Fruit fly (Drosophila melanogaster) whole organism, prepupa: Measurements from ENCODE around the gene GABA-B-R3.

ENCODE experiments used
- Blimp-1 ChIP-seq: fragments of 200-800 bp; sonication (Bioruptor generic); optimal IDR thresholded peaks from 3 replicates; lab custom pipeline; 2017; ENCODE audit warnings: missing biosample characterization, missing genetic modification characterization, mild to moderate bottlenecking, moderate library complexity, missing genetic modification reagents
- CG10631 ChIP-seq: fragments of 200-800 bp; sonication (Bioruptor generic); optimal IDR thresholded peaks from 2 replicates; lab custom pipeline; 2016; ENCODE audit warnings: missing biosample characterization, missing genetic modification characterization
- CG10669 ChIP-seq: fragments of 200-800 bp; sonication (Bioruptor generic); optimal IDR thresholded peaks from 3 replicates; lab custom pipeline; 2018; ENCODE audit warnings: missing biosample characterization, mild to moderate bottlenecking, missing genetic modification characterization, moderate library complexity
- CG11294 ChIP-seq: fragments of 200-800 bp; sonication (Bioruptor generic); IDR thresholded peaks from 2 replicates; pipeline ENCODE4 v1.3.6; 2022; ENCODE audit warnings: missing biosample characterization, missing genetic modification characterization
- CG11762 ChIP-seq: fragments of 200-800 bp; sonication (Bioruptor generic); optimal IDR thresholded peaks from 3 replicates; lab custom pipeline; 2016; ENCODE audit warnings: missing biosample characterization, missing genetic modification characterization; ENCODE audit not compliant: insufficient read depth
- CG11902 ChIP-seq: fragments of 200-800 bp; sonication (Bioruptor generic); optimal IDR thresholded peaks from 3 replicates; lab custom pipeline; 2016; ENCODE audit warnings: missing biosample characterization, missing genetic modification characterization
- CG15336 ChIP-seq: fragments of 200-800 bp; sonication (Bioruptor generic); IDR thresholded peaks from 2 replicates; pipeline ENCODE4 v1.3.6; 2022; ENCODE audit warnings: missing biosample characterization, missing genetic modification characterization
- CG16779 ChIP-seq: fragments of 200-800 bp; sonication (Bioruptor generic); optimal IDR thresholded peaks from 3 replicates; lab custom pipeline; 2017; ENCODE audit warnings: missing biosample characterization, mild to moderate bottlenecking, missing genetic modification characterization
- CG3032 ChIP-seq: fragments of 200-800 bp; optimal IDR thresholded peaks from 2 replicates; lab custom pipeline; 2019; ENCODE audit warnings: missing biosample characterization, mild to moderate bottlenecking, missing genetic modification characterization, moderate library complexity
- CG31627 ChIP-seq: fragments of 200-800 bp; sonication (Bioruptor generic); optimal IDR thresholded peaks from 3 replicates; lab custom pipeline; 2016; ENCODE audit warnings: missing biosample characterization, missing genetic modification characterization
- CG32006 ChIP-seq: fragments of 200-800 bp; sonication (Bioruptor generic); optimal IDR thresholded peaks from 3 replicates; lab custom pipeline; 2017; ENCODE audit warnings: missing biosample characterization, mild to moderate bottlenecking, missing genetic modification characterization
- CG34406 ChIP-seq: fragments of 200-800 bp; sonication (Bioruptor generic); optimal IDR thresholded peaks from 3 replicates; lab custom pipeline; 2016; ENCODE audit warnings: missing biosample characterization, missing genetic modification characterization
- CG3919 ChIP-seq: fragments of 200-800 bp; sonication (Bioruptor generic); optimal IDR thresholded peaks from 3 replicates; lab custom pipeline; 2016; ENCODE audit warnings: missing biosample characterization, missing genetic modification characterization
- CG4318 ChIP-seq: fragments of 200-800 bp; sonication (Bioruptor generic); optimal IDR thresholded peaks from 3 replicates; lab custom pipeline; 2017; ENCODE audit warnings: missing biosample characterization, mild to moderate bottlenecking, missing genetic modification characterization
- CG6163 ChIP-seq: fragments of 200-800 bp; sonication (Bioruptor generic); IDR thresholded peaks from 3 replicates; pipeline ENCODE4 v1.3.6; 2022; ENCODE audit warnings: missing biosample characterization, missing genetic modification characterization
- CG6276 ChIP-seq: fragments of 200-800 bp; sonication (Bioruptor generic); optimal IDR thresholded peaks from 2 replicates; lab custom pipeline; 2017; ENCODE audit warnings: missing biosample characterization, mild to moderate bottlenecking, missing genetic modification characterization
- CG6792 ChIP-seq: fragments of 200-800 bp; sonication (Bioruptor generic); optimal IDR thresholded peaks from 3 replicates; lab custom pipeline; 2016; ENCODE audit warnings: missing biosample characterization, missing genetic modification characterization
- CG6808 ChIP-seq: fragments of 200-800 bp; sonication (Bioruptor generic); optimal IDR thresholded peaks from 3 replicates; lab custom pipeline; 2017; ENCODE audit warnings: missing biosample characterization, missing genetic modification characterization, mild to moderate bottlenecking, moderate library complexity, missing genetic modification reagents
- CG6854 ChIP-seq: fragments of 200-800 bp; sonication (Bioruptor generic); optimal IDR thresholded peaks from 2 replicates; lab custom pipeline; 2017; ENCODE audit warnings: missing biosample characterization, mild to moderate bottlenecking, missing genetic modification characterization
- CG7368 ChIP-seq: fragments of 200-800 bp; sonication (Bioruptor generic); optimal IDR thresholded peaks from 3 replicates; lab custom pipeline; 2016; ENCODE audit warnings: missing biosample characterization, missing genetic modification characterization
- CG8119 ChIP-seq: fragments of 200-800 bp; sonication (Bioruptor generic); IDR thresholded peaks from 3 replicates; pipeline ENCODE4 v1.3.6; 2022; ENCODE audit warnings: missing biosample characterization, missing genetic modification characterization
- CG8319 ChIP-seq: fragments of 200-800 bp; sonication (Bioruptor generic); optimal IDR thresholded peaks from 3 replicates; lab custom pipeline; 2016; ENCODE audit warnings: missing biosample characterization, missing genetic modification characterization
- CG8632 ChIP-seq: fragments of 200-800 bp; sonication (Bioruptor generic); optimal IDR thresholded peaks from 3 replicates; lab custom pipeline; 2016; ENCODE audit warnings: missing biosample characterization, missing genetic modification characterization
- CG9139 ChIP-seq: fragments of 200-800 bp; sonication (Bioruptor generic); optimal IDR thresholded peaks from 3 replicates; lab custom pipeline; 2017; ENCODE audit warnings: missing biosample characterization, mild to moderate bottlenecking, missing genetic modification characterization
- Eip75B ChIP-seq: fragments of 200-800 bp; sonication (Bioruptor generic); optimal IDR thresholded peaks from 3 replicates; lab custom pipeline; 2016; ENCODE audit warnings: missing biosample characterization, missing genetic modification characterization
- Eip78C ChIP-seq: fragments of 200-800 bp; sonication (Bioruptor generic); peaks from one replicate; lab custom pipeline; 2016; ENCODE audit warnings: missing biosample characterization, missing genetic modification characterization
- Eip93F ChIP-seq: fragments of 200-800 bp; sonication (Bioruptor generic); optimal IDR thresholded peaks from 2 replicates; lab custom pipeline; 2016; ENCODE audit warnings: missing biosample characterization, mild to moderate bottlenecking, missing genetic modification characterization
- Ets21C ChIP-seq: fragments of 200-800 bp; sonication (Bioruptor generic); optimal IDR thresholded peaks from 3 replicates; lab custom pipeline; 2016; ENCODE audit warnings: missing biosample characterization, missing genetic modification characterization
- Ets96B ChIP-seq: fragments of 200-800 bp; optimal IDR thresholded peaks from 2 replicates; lab custom pipeline; 2019; ENCODE audit warnings: missing biosample characterization, mild to moderate bottlenecking, missing genetic modification characterization, moderate library complexity
- Gug ChIP-seq: fragments of 200-800 bp; sonication (Bioruptor generic); IDR thresholded peaks from 2 replicates; pipeline ENCODE4 v1.3.6; 2022; ENCODE audit warnings: missing biosample characterization, missing genetic modification characterization
- Hr38 ChIP-seq: sonication (Bioruptor generic); optimal IDR thresholded peaks from 2 replicates; lab custom pipeline; 2016; ENCODE audit warnings: missing biosample characterization, missing genetic modification characterization
- Hr39 ChIP-seq: fragments of 200-800 bp; sonication (Bioruptor generic); optimal IDR thresholded peaks from 2 replicates; lab custom pipeline; 2016; ENCODE audit warnings: missing biosample characterization, missing genetic modification characterization
- Hr4 ChIP-seq: fragments of 200-800 bp; sonication (Bioruptor generic); optimal IDR thresholded peaks from 3 replicates; lab custom pipeline; 2016; ENCODE audit warnings: missing biosample characterization, missing genetic modification characterization
- Lpt ChIP-seq: fragments of 200-800 bp; sonication (Bioruptor generic); optimal IDR thresholded peaks from 3 replicates; lab custom pipeline; 2016; ENCODE audit warnings: missing biosample characterization, missing genetic modification characterization
- Met ChIP-seq: fragments of 200-800 bp; sonication (Bioruptor generic); optimal IDR thresholded peaks from 3 replicates; lab custom pipeline; 2016; ENCODE audit warnings: missing biosample characterization, missing genetic modification characterization
- Smox ChIP-seq: fragments of 200-800 bp; sonication (Bioruptor generic); optimal IDR thresholded peaks from 3 replicates; lab custom pipeline; 2016; ENCODE audit warnings: missing biosample characterization, missing genetic modification characterization
- Sox102F ChIP-seq: fragments of 200-800 bp; sonication (Bioruptor generic); optimal IDR thresholded peaks from 2 replicates; lab custom pipeline; 2016; ENCODE audit warnings: missing biosample characterization, mild to moderate bottlenecking, missing genetic modification characterization
- Sox14 ChIP-seq: fragments of 200-800 bp; sonication (Bioruptor generic); optimal IDR thresholded peaks from 3 replicates; lab custom pipeline; 2016; ENCODE audit warnings: missing biosample characterization, missing genetic modification characterization
- achi ChIP-seq: fragments of 200-800 bp; sonication (Bioruptor generic); optimal IDR thresholded peaks from 3 replicates; lab custom pipeline; 2016; ENCODE audit warnings: missing biosample characterization, missing genetic modification characterization
- acj6 ChIP-seq: fragments of 200-800 bp; sonication (Bioruptor generic); optimal IDR thresholded peaks from 3 replicates; lab custom pipeline; 2016; ENCODE audit warnings: missing biosample characterization, missing genetic modification characterization
- dac ChIP-seq: fragments of 200-800 bp; sonication (Bioruptor generic); optimal IDR thresholded peaks from 2 replicates; lab custom pipeline; 2017; ENCODE audit warnings: missing biosample characterization, mild to moderate bottlenecking, missing genetic modification characterization
- eg ChIP-seq: fragments of 200-800 bp; sonication (Bioruptor generic); IDR thresholded peaks from 3 replicates; pipeline ENCODE4 v1.3.6; 2022; ENCODE audit warnings: missing biosample characterization, missing genetic modification characterization
- esn ChIP-seq: fragments of 200-800 bp; sonication (Bioruptor generic); optimal IDR thresholded peaks from 2 replicates; lab custom pipeline; 2016; ENCODE audit warnings: missing biosample characterization, mild to moderate bottlenecking, missing genetic modification characterization, moderate library complexity
- fd59A ChIP-seq: fragments of 200-800 bp; sonication (Bioruptor generic); optimal IDR thresholded peaks from 2 replicates; lab custom pipeline; 2017; ENCODE audit warnings: missing biosample characterization, mild to moderate bottlenecking, missing genetic modification characterization, missing genetic modification reagents
- lz ChIP-seq: fragments of 200-800 bp; sonication (Bioruptor generic); optimal IDR thresholded peaks from 3 replicates; lab custom pipeline; 2016; ENCODE audit warnings: missing biosample characterization, missing genetic modification characterization
- salr ChIP-seq, 2 experiments: fragments of 200-800 bp; sonication (Bioruptor generic); optimal IDR thresholded peaks; 3 replicates each; lab custom pipeline; 2016 to 2018; ENCODE audit warnings: missing biosample characterization in 2 of 2, missing genetic modification characterization in 2 of 2, mild to moderate bottlenecking in 1 of 2
- spab ChIP-seq: fragments of 200-800 bp; sonication (Bioruptor generic); optimal IDR thresholded peaks from 2 replicates; lab custom pipeline; 2017; ENCODE audit warnings: missing biosample characterization, mild to moderate bottlenecking, missing genetic modification characterization, missing genetic modification reagents
- ss ChIP-seq, 2 experiments: fragments of 200-800 bp; sonication (Bioruptor generic); optimal IDR thresholded peaks; 2 replicates in 1 of 2; 3 replicates in 1 of 2; lab custom pipeline; 2017 to 2018; ENCODE audit warnings: mild to moderate bottlenecking in 2 of 2, missing biosample characterization in 2 of 2, missing genetic modification characterization in 2 of 2, moderate library complexity in 1 of 2
- svp ChIP-seq: fragments of 200-800 bp; sonication (Bioruptor generic); peaks from one replicate; lab custom pipeline; 2016; ENCODE audit warnings: missing biosample characterization, missing genetic modification characterization

The GABA-B-R3 gene

DNA sequence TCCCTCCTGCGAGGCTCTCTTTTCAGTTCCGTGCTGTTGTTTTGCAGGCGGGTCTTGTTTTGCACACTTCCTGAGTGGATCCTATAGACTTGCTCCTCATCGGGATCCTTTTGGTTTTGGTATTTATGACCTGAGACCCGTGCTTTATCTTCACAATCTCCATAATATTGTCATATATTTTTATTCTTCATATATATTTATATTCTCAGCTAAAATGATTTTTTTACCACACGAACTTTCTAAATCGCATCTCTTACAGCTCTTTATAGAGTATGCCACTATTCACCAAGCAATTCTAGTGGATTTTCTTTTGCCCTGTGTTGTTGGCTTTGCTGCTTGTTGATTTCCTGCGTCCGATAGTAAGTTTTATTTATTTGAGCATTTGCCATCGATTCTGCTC, 32.0 kb upstream of the GABA-B-R3 start:
- TF ChIP-seq Smox (GFP tag; lab: Kevin White, UChicago) (no peak), Ets96B (tag; lab: Kevin White, UChicago) (peak; percentile 52), spab (GFP tag; lab: Kevin White, UChicago) (peak; percentile 33), CG32006 (GFP tag; lab: Kevin White, UChicago) (peak; percentile 31), svp (GFP tag; lab: Kevin White, UChicago) (peak; percentile 59), Sox102F (GFP tag; lab: Kevin White, UChicago) (no peak), CG10631 (GFP tag; lab: Kevin White, UChicago) (no peak), dac (GFP tag; lab: Kevin White, UChicago) (no peak), Met (peak; percentile 9), CG6276 (GFP tag; lab: Kevin White, UChicago) (no peak), CG11902 (GFP tag; lab: Kevin White, UChicago) (no peak), Hr39 (no peak), Ets21C (GFP tag; lab: Kevin White, UChicago) (no peak), esn (GFP tag; lab: Kevin White, UChicago) (no peak), CG4318 (GFP tag; lab: Kevin White, UChicago) (no peak), CG34406 (peak; percentile 28), achi (GFP tag; lab: Kevin White, UChicago) (peak; percentile 24), CG31627 (GFP tag; lab: Kevin White, UChicago) (no peak), Eip78C (peak; percentile 73), salr (GFP tag; optimal IDR thresholded peaks at IDR 0.05; lab: Kevin White, UChicago) (peak in 1 of 2 experiments; percentile 38), CG8119 (no peak), CG7368 (GFP tag; lab: Kevin White, UChicago) (no peak), CG10669 (GFP tag; lab: Kevin White, UChicago) (peak; percentile 36), CG6163 (GFP tag; lab: Robert Waterston, UW) (peak; percentile 37; the same call in 1 of the 3 replicates), ss (GFP tag; optimal IDR thresholded peaks at IDR 0.05; lab: Kevin White, UChicago) (peak; percentile 41 to 65), eg (GFP tag; lab: Robert Waterston, UW) (0 out of 3 replicates have a peak, but pooled peaks have one; percentile 10), Eip75B (GFP tag; lab: Kevin White, UChicago) (peak; percentile 2), Eip93F (GFP tag; lab: Kevin White, UChicago) (no peak), CG6808 (GFP tag; lab: Kevin White, UChicago) (peak; percentile 40), CG6792 (GFP tag; lab: Kevin White, UChicago) (peak; percentile 12), CG8632 (GFP tag; lab: Kevin White, UChicago) (peak; percentile 43), CG8319 (GFP tag; lab: Kevin White, UChicago) (no peak), CG15336 (GFP tag; lab: Robert Waterston, UW) (no peak), CG6854 (GFP tag; lab: Kevin White, UChicago) (no peak), CG3919 (GFP tag; lab: Kevin White, UChicago) (peak; percentile 50), acj6 (GFP tag; lab: Kevin White, UChicago) (peak; percentile 37), lz (GFP tag; lab: Kevin White, UChicago) (no peak), CG9139 (GFP tag; lab: Kevin White, UChicago) (no peak), CG3032 (peak; percentile 57)
- TF ChIP-seq, all 60 proteins: peak for 20

DNA sequence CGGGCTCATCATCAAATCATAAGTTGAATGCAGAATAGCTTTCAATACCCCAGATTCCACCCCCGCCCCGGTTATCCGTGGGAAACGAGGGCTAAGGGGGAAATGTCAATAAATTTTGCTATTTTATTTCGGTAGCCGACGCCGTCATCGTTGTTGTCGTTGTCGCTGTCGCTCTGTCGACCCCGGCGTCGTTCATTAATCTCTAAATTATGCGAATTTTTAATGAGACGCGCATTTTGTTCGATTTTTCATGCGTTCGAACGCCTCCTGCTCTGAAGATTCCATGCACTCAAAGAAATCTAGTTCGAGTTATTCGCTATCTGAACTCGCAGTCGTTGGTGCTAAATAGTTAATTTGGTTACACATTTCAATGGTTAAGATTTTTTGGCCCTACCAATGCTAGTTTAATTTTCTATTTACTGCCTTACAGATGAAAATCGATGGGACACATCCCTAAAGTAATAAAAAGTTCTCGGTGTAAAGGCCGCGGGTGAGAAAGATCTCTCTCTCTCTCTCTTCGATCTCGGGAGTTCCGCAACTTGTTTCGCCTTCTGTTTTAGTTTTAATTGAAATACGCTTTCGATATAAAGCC, 31.4 kb upstream of the GABA-B-R3 start:
- peak; percentile 42 for TF ChIP-seq CG11762 (GFP tag; lab: Kevin White, UChicago)
- peak; percentile 54 for TF ChIP-seq CG8319 (GFP tag; lab: Kevin White, UChicago)
- peak; percentile 78 for TF ChIP-seq CG31627 (GFP tag; lab: Kevin White, UChicago)
- TF ChIP-seq CG8632 (GFP tag; lab: Kevin White, UChicago): peak; percentile 61
- TF ChIP-seq CG16779 (tag; lab: Kevin White, UChicago): peak; percentile 38
- peak; percentile 52 for TF ChIP-seq CG34406
- TF ChIP-seq CG6163 (GFP tag; lab: Robert Waterston, UW): peak; percentile 80
- peak; percentile 73 for TF ChIP-seq Sox14 (GFP tag; lab: Kevin White, UChicago)
- peak; percentile 57 for TF ChIP-seq CG32006 (GFP tag; lab: Kevin White, UChicago)
- no peak for TF ChIP-seq Hr4 (GFP tag; lab: Kevin White, UChicago)
- no peak for TF ChIP-seq CG11294 (GFP tag; lab: Robert Waterston, UW)
- no peak for TF ChIP-seq Gug (GFP tag; lab: Robert Waterston, UW)
- peak; percentile 41 for TF ChIP-seq Lpt (GFP tag; lab: Kevin White, UChicago)
- TF ChIP-seq CG6854 (GFP tag; lab: Kevin White, UChicago): no peak
- peak; percentile 84 for TF ChIP-seq CG10669 (GFP tag; lab: Kevin White, UChicago)
- TF ChIP-seq CG4318 (GFP tag; lab: Kevin White, UChicago): no peak
- no peak for TF ChIP-seq Hr38 (GFP tag; lab: Kevin White, UChicago)
- TF ChIP-seq fd59A: peak; percentile 85
- peak; percentile 56 for TF ChIP-seq CG9139 (GFP tag; lab: Kevin White, UChicago)
- peak; percentile 75 for TF ChIP-seq Hr39
- TF ChIP-seq Blimp-1 (GFP tag; lab: Kevin White, UChicago): peak; percentile 4
- TF ChIP-seq svp (GFP tag; lab: Kevin White, UChicago): peak; percentile 80
